Worm (Caenorhabditis elegans): ENCODE results near the gene epic-3.

ce11 chrIV:1724283-1724682 lies at the start of gene epic-3:
- TF ChIP-seq nhr-28 (tag; optimal IDR thresholded peaks at IDR 0.05) = no peak
- TF ChIP-seq nhr-111 (GFP tag; optimal IDR thresholded peaks at IDR 0.05) = no peak
- TF ChIP-seq dpl-1 (GFP tag; optimal IDR thresholded peaks at IDR 0.05) = no peak
- no peak for TF ChIP-seq snpc-4 (tag; optimal IDR thresholded peaks at IDR 0.05)
- TF ChIP-seq mdl-1 (tag; optimal IDR thresholded peaks at IDR 0.05) = no peak
- no peak for TF ChIP-seq aly-2 (tag; optimal IDR thresholded peaks at IDR 0.05)
- TF ChIP-seq hlh-30 (tag; optimal IDR thresholded peaks at IDR 0.05; ENCODE audit: insufficient read depth) = no peak
- TF ChIP-seq fos-1 (tag; optimal IDR thresholded peaks at IDR 0.05) = no peak
- no peak for TF ChIP-seq unc-62 (GFP tag; optimal IDR thresholded peaks at IDR 0.05 in 1 of 2)
- TF ChIP-seq unc-62 (tag; optimal IDR thresholded peaks at IDR 0.05) = no peak
- no peak for TF ChIP-seq ama-1 (optimal IDR thresholded peaks at IDR 0.05)
- TF ChIP-seq daf-16 (GFP tag; optimal IDR thresholded peaks at IDR 0.05) = no peak
- no peak for TF ChIP-seq daf-16 (tag; optimal IDR thresholded peaks at IDR 0.05)
- TF ChIP-seq nhr-41 (GFP tag; IDR thresholded peaks at IDR 0.05) = no peak
